Worm (Caenorhabditis elegans) whole organism, L4 larva: ENCODE results near the gene F13H8.1.
A peak's percentile ranks its signal among the peaks of the same experiment; 100 is the strongest.

Source experiments
- F26F4.8 ChIP-seq: fragments of 200-800 bp; sonication (Bioruptor generic); conservative IDR thresholded peaks from 2 replicates; pipeline ENCODE4 v1.3.6; 2022; ENCODE audit warnings: missing genetic modification characterization, missing compliant biosample characterization
- F44E2.7 ChIP-seq: fragments of 200-800 bp; sonication (Bioruptor generic); IDR thresholded peaks from 2 replicates; pipeline ENCODE4 v2.1.2; 2022; ENCODE audit warnings: missing genetic modification characterization, missing compliant biosample characterization
- T26A8.4 ChIP-seq: fragments of 200-800 bp; sonication (Bioruptor generic); IDR thresholded peaks from 2 replicates; pipeline ENCODE4 v1.3.6; 2022; ENCODE audit warnings: missing genetic modification characterization, missing compliant biosample characterization
- Y48G9A.11 ChIP-seq: fragments of 200-800 bp; sonication (Bioruptor generic); IDR thresholded peaks from 2 replicates; pipeline ENCODE4 v1.3.6; 2022; ENCODE audit warnings: missing genetic modification reagents, missing genetic modification characterization, missing compliant biosample characterization
- Y5F2A.4 ChIP-seq: fragments of 200-800 bp; sonication (Bioruptor generic); optimal IDR thresholded peaks from 2 replicates; lab custom pipeline; 2018; ENCODE audit warnings: mild to moderate bottlenecking, missing genetic modification characterization, missing compliant biosample characterization
- ZK337.2 ChIP-seq: fragments of 200-800 bp; sonication (Bioruptor generic); IDR thresholded peaks from 2 replicates; pipeline ENCODE4 v1.3.6; 2022; ENCODE audit warnings: missing genetic modification reagents, missing genetic modification characterization, missing compliant biosample characterization
- ZK546.5 ChIP-seq, 2 experiments: sonication (generic microtip); optimal IDR thresholded peaks; 2 replicates each; lab custom pipeline; 2017; ENCODE audit warnings: missing biosample characterization in 2 of 2, missing genetic modification characterization in 2 of 2
- aha-1 ChIP-seq: fragments of 150-350 bp; peaks from one replicate; lab custom pipeline; 2014; ENCODE audit warnings: missing biosample characterization, missing genetic modification characterization
- ama-1 ChIP-seq: fragments of 150-350 bp; optimal IDR thresholded peaks from 2 replicates; lab custom pipeline; 2014; ENCODE audit warnings: inconsistent platforms, mixed read lengths
- arid-1 ChIP-seq: fragments of 200-800 bp; sonication (Bioruptor generic); conservative IDR thresholded peaks from 2 replicates; pipeline ENCODE4 v1.3.6; 2022; ENCODE audit warnings: missing genetic modification reagents, missing genetic modification characterization, missing compliant biosample characterization
- attf-4 ChIP-seq: sonication (generic microtip); optimal IDR thresholded peaks from 3 replicates; lab custom pipeline; 2017; ENCODE audit warnings: missing biosample characterization, missing genetic modification characterization
- ceh-44 ChIP-seq: fragments of 200-800 bp; sonication (Bioruptor generic); IDR thresholded peaks from 2 replicates; pipeline ENCODE4 v1.3.6; 2022; ENCODE audit warnings: missing genetic modification reagents, missing genetic modification characterization, missing compliant biosample characterization
- ceh-62 ChIP-seq: sonication (generic microtip); optimal IDR thresholded peaks from 2 replicates; lab custom pipeline; 2017; ENCODE audit warnings: missing biosample characterization, missing genetic modification characterization
- ceh-82 ChIP-seq: sonication (generic microtip); optimal IDR thresholded peaks from 2 replicates; lab custom pipeline; 2017; ENCODE audit warnings: missing biosample characterization, missing genetic modification characterization
- ces-1 ChIP-seq: fragments of 150-350 bp; sonication (generic microtip); optimal IDR thresholded peaks from 4 replicates; lab custom pipeline; 2014; ENCODE audit warnings: missing biosample characterization, missing genetic modification reagents, missing genetic modification characterization
- cey-2 ChIP-seq: sonication (generic microtip); optimal IDR thresholded peaks from 3 replicates; lab custom pipeline; 2017; ENCODE audit warnings: missing genetic modification characterization, mild to moderate bottlenecking, missing compliant biosample characterization, antibody characterized with exemption, borderline replicate concordance; ENCODE audit not compliant: insufficient read depth
- ctbp-1 ChIP-seq: fragments of 200-800 bp; sonication (Bioruptor generic); IDR thresholded peaks from 2 replicates; pipeline ENCODE4 v1.3.6; 2022; ENCODE audit warnings: missing genetic modification reagents, missing genetic modification characterization, missing compliant biosample characterization
- daf-12 ChIP-seq: fragments of 150-350 bp; optimal IDR thresholded peaks from 2 replicates; lab custom pipeline; 2014; ENCODE audit warnings: missing biosample characterization, missing genetic modification reagents, missing genetic modification characterization
- egl-27 ChIP-seq: sonication (generic microtip); optimal IDR thresholded peaks from 3 replicates; lab custom pipeline; 2017; ENCODE audit warnings: missing biosample characterization, missing genetic modification reagents, missing genetic modification characterization
- egl-43 ChIP-seq: fragments of 200-800 bp; sonication (Bioruptor generic); IDR thresholded peaks from 2 replicates; pipeline ENCODE4 v1.3.6; 2022; ENCODE audit warnings: missing genetic modification reagents, missing genetic modification characterization, missing compliant biosample characterization
- gei-8 ChIP-seq: fragments of 200-800 bp; sonication (Bioruptor generic); optimal IDR thresholded peaks from 2 replicates; lab custom pipeline; 2018; ENCODE audit warnings: mild to moderate bottlenecking, missing genetic modification characterization, missing compliant biosample characterization
- hlh-11 ChIP-seq: fragments of 200-800 bp; sonication (Bioruptor generic); optimal IDR thresholded peaks from 2 replicates; lab custom pipeline; 2018; ENCODE audit warnings: mild to moderate bottlenecking, missing genetic modification characterization, missing compliant biosample characterization
- hlh-30 ChIP-seq: sonication (generic microtip); optimal IDR thresholded peaks from 2 replicates; lab custom pipeline; 2017; ENCODE audit warnings: antibody characterized with exemption, mild to moderate bottlenecking, missing genetic modification characterization, missing compliant biosample characterization; ENCODE audit not compliant: insufficient read depth
- hmg-1.1 ChIP-seq: fragments of 200-800 bp; sonication (Bioruptor generic); IDR thresholded peaks from 2 replicates; pipeline ENCODE4 v1.3.6; 2022; ENCODE audit warnings: missing genetic modification reagents, missing genetic modification characterization, missing compliant biosample characterization
- jun-1 ChIP-seq: fragments of 150-350 bp; optimal IDR thresholded peaks from 2 replicates; lab custom pipeline; 2014; ENCODE audit warnings: missing biosample characterization, missing genetic modification reagents, missing genetic modification characterization
- lim-7 ChIP-seq: fragments of 200-800 bp; sonication (Bioruptor generic); IDR thresholded peaks from 2 replicates; pipeline ENCODE4 v1.3.6; 2022; ENCODE audit warnings: missing genetic modification characterization, missing compliant biosample characterization
- lin-1 ChIP-seq: fragments of 200-800 bp; sonication (Bioruptor generic); IDR thresholded peaks from 2 replicates; pipeline ENCODE4 v1.3.6; 2022; ENCODE audit warnings: missing genetic modification reagents, missing genetic modification characterization, missing compliant biosample characterization
- lin-13 ChIP-seq: fragments of 150-350 bp; optimal IDR thresholded peaks from 2 replicates; lab custom pipeline; 2014; ENCODE audit warnings: missing biosample characterization, missing genetic modification reagents, missing genetic modification characterization
- lin-29 ChIP-seq: fragments of 200-800 bp; sonication (Bioruptor generic); IDR thresholded peaks from 2 replicates; pipeline ENCODE4 v1.3.6; 2022; ENCODE audit warnings: missing genetic modification reagents, missing genetic modification characterization, missing compliant biosample characterization
- lin-38 ChIP-seq: fragments of 200-800 bp; sonication (Bioruptor generic); IDR thresholded peaks from 2 replicates; pipeline ENCODE4 v1.3.6; 2022; ENCODE audit warnings: missing genetic modification reagents, missing genetic modification characterization, missing compliant biosample characterization
- lin-39 ChIP-seq: fragments of 150-350 bp; optimal IDR thresholded peaks from 2 replicates; lab custom pipeline; 2014; ENCODE audit warnings: missing biosample characterization, missing genetic modification reagents, missing genetic modification characterization
- lir-3 ChIP-seq: sonication (generic microtip); optimal IDR thresholded peaks from 2 replicates; lab custom pipeline; 2016; ENCODE audit warnings: mild to moderate bottlenecking, missing genetic modification characterization, missing compliant biosample characterization
- lsy-2 ChIP-seq, 2 experiments: fragments of 150-350 bp in 1 of 2; sonication (generic microtip) in 1 of 2; optimal IDR thresholded peaks; 2 replicates each; lab custom pipeline; 2014 to 2017; ENCODE audit warnings: missing biosample characterization in 2 of 2, missing genetic modification characterization in 2 of 2
- mdt-29 ChIP-seq: fragments of 200-800 bp; sonication (Bioruptor generic); IDR thresholded peaks from 2 replicates; pipeline ENCODE4 v1.3.6; 2022; ENCODE audit warnings: missing genetic modification reagents, missing genetic modification characterization, missing compliant biosample characterization
- mes-2 ChIP-seq: sonication (generic microtip); optimal IDR thresholded peaks from 2 replicates; lab custom pipeline; 2016; ENCODE audit warnings: missing genotype, mild to moderate bottlenecking, missing genetic modification characterization, missing compliant biosample characterization; ENCODE audit not compliant: poor library complexity, severe bottlenecking
- mxl-2 ChIP-seq: fragments of 200-800 bp; sonication (Bioruptor generic); conservative IDR thresholded peaks from 2 replicates; pipeline ENCODE4 v1.3.6; 2022; ENCODE audit warnings: missing genetic modification reagents, missing genetic modification characterization, missing compliant biosample characterization
- mxl-3 ChIP-seq: fragments of 200-800 bp; sonication (Bioruptor generic); optimal IDR thresholded peaks from 2 replicates; lab custom pipeline; 2018; ENCODE audit warnings: mild to moderate bottlenecking, missing genetic modification characterization, missing compliant biosample characterization
- nhr-237 ChIP-seq: sonication (generic microtip); optimal IDR thresholded peaks from 2 replicates; lab custom pipeline; 2017; ENCODE audit warnings: missing biosample characterization, missing genetic modification characterization
- nhr-77 ChIP-seq: fragments of 150-350 bp; optimal IDR thresholded peaks from 2 replicates; lab custom pipeline; 2014; ENCODE audit warnings: missing biosample characterization, missing genetic modification characterization
- pha-4 ChIP-seq, 2 experiments: fragments of 150-350 bp in 1 of 2; fragments of 200-800 bp in 1 of 2; sonication (Bioruptor generic) in 1 of 2; IDR thresholded peaks in 1 of 2; optimal IDR thresholded peaks in 1 of 2; 2 replicates each; pipeline versions ENCODE4 v1.3.6 to Lab custom; 2014 to 2022; ENCODE audit warnings: missing genetic modification characterization in 2 of 2, missing genetic modification reagents in 2 of 2, missing biosample characterization in 1 of 2, missing compliant biosample characterization in 1 of 2
- pqm-1 ChIP-seq: sonication (generic microtip); optimal IDR thresholded peaks from 2 replicates; lab custom pipeline; 2017; ENCODE audit warnings: missing biosample characterization, missing genetic modification characterization
- rbr-2 ChIP-seq: sonication (generic microtip); optimal IDR thresholded peaks from 2 replicates; lab custom pipeline; 2016; ENCODE audit warnings: missing genotype, missing genetic modification characterization, missing compliant biosample characterization
- sdz-12 ChIP-seq: fragments of 200-800 bp; sonication (Bioruptor generic); optimal IDR thresholded peaks from 2 replicates; lab custom pipeline; 2018; ENCODE audit warnings: mild to moderate bottlenecking, missing genetic modification characterization, missing compliant biosample characterization
- skn-1 ChIP-seq: fragments of 150-350 bp; optimal IDR thresholded peaks from 2 replicates; lab custom pipeline; 2014; ENCODE audit warnings: missing biosample characterization, missing genetic modification characterization
- snpc-1.2 ChIP-seq: fragments of 200-800 bp; sonication (Bioruptor generic); IDR thresholded peaks from 2 replicates; pipeline ENCODE4 v1.3.6; 2022; ENCODE audit warnings: missing genetic modification reagents, missing genetic modification characterization, missing compliant biosample characterization
- spr-3 ChIP-seq: fragments of 200-800 bp; sonication (Bioruptor generic); optimal IDR thresholded peaks from 2 replicates; lab custom pipeline; 2018; ENCODE audit warnings: mild to moderate bottlenecking, missing genetic modification characterization, missing compliant biosample characterization
- unc-62 ChIP-seq, 3 experiments: fragments of 150-350 bp in 1 of 3; sonication (generic microtip); optimal IDR thresholded peaks in 2 of 3; peaks in 1 of 3; 1 replicate in 1 of 3; 2 replicates in 2 of 3; lab custom pipeline; 2014 to 2017; ENCODE audit warnings: missing biosample characterization in 3 of 3, missing genetic modification characterization in 3 of 3, missing genetic modification reagents in 3 of 3, missing genotype in 1 of 3
- zag-1 ChIP-seq: fragments of 150-350 bp; optimal IDR thresholded peaks from 2 replicates; lab custom pipeline; 2014; ENCODE audit warnings: missing biosample characterization, missing genetic modification characterization
- zfp-2 ChIP-seq: sonication (generic microtip); optimal IDR thresholded peaks from 2 replicates; lab custom pipeline; 2016; ENCODE audit warnings: mild to moderate bottlenecking, missing genetic modification characterization, missing compliant biosample characterization
- ztf-7 ChIP-seq: fragments of 150-350 bp; optimal IDR thresholded peaks from 2 replicates; lab custom pipeline; 2014; ENCODE audit warnings: missing biosample characterization, missing genetic modification characterization

F13H8.1 gene

ce11 chrII:6250782-6251461, 32.3 kb upstream of the F13H8.1 start, which contains the start of gene phb-2 (continued):
- no peak for TF ChIP-seq snpc-1.2 (GFP tag; lab: Robert Waterston, UW)
- TF ChIP-seq skn-1 (tag; lab: Kevin White, UChicago) = no peak
- TF ChIP-seq T26A8.4 (GFP tag; lab: Robert Waterston, UW) = peak; percentile 70
- no peak; the same call in 1 of the 2 replicates for TF ChIP-seq arid-1 (GFP tag; lab: Robert Waterston, UW)
- no peak for TF ChIP-seq daf-12 (tag; lab: Kevin White, UChicago)
- no peak for TF ChIP-seq nhr-237 (tag; lab: Kevin White, UChicago)
- no peak for TF ChIP-seq F44E2.7
- TF ChIP-seq hlh-30 (tag; lab: Kevin White, UChicago) = peak; percentile 81
- TF ChIP-seq pqm-1 = no peak
- TF ChIP-seq lir-3 = no peak
- TF ChIP-seq egl-27 = no peak
- no peak for TF ChIP-seq attf-4 (tag; lab: Kevin White, UChicago)
- no peak for TF ChIP-seq ceh-62 (tag; lab: Kevin White, UChicago)
- TF ChIP-seq ces-1 (GFP tag; lab: Kevin White, UChicago) = no peak
- peak; percentile 48; the same call in 1 of the 2 replicates for TF ChIP-seq pha-4 (GFP tag; IDR thresholded peaks at IDR 0.05; lab: Robert Waterston, UW)
- peak; percentile 80 for TF ChIP-seq pha-4 (tag; optimal IDR thresholded peaks at IDR 0.05; lab: Kevin White, UChicago)
- peak; percentile 60 for TF ChIP-seq ama-1 (lab: Kevin White, UChicago)
- TF ChIP-seq sdz-12 (GFP tag; lab: Kevin White, UChicago) = no peak
- no peak for TF ChIP-seq cey-2 (tag; lab: Kevin White, UChicago)
- no peak for TF ChIP-seq spr-3 (GFP tag; lab: Kevin White, UChicago)
- no peak for TF ChIP-seq zfp-2 (tag; lab: Kevin White, UChicago)
- TF ChIP-seq lin-1 (GFP tag; lab: Robert Waterston, UW) = no peak
- peak; percentile 73 for TF ChIP-seq lin-38 (GFP tag; lab: Robert Waterston, UW)
- TF ChIP-seq rbr-2 = peak; percentile 68
- TF ChIP-seq egl-43 (GFP tag; lab: Robert Waterston, UW) = no peak
- no peak for TF ChIP-seq gei-8
- TF ChIP-seq Y5F2A.4 (GFP tag; lab: Kevin White, UChicago) = no peak
- TF ChIP-seq lin-39 (tag; lab: Kevin White, UChicago) = no peak
- TF ChIP-seq mdt-29 (GFP tag; lab: Robert Waterston, UW) = no peak
- peak; percentile 27 to 89 for TF ChIP-seq lsy-2 (tag; optimal IDR thresholded peaks at IDR 0.05; lab: Kevin White, UChicago)
- TF ChIP-seq lin-29 (GFP tag; lab: Robert Waterston, UW) = no peak
- TF ChIP-seq ZK337.2 (GFP tag; lab: Robert Waterston, UW) = no peak
- no peak for TF ChIP-seq ctbp-1
- TF ChIP-seq hlh-11 = peak; percentile 53
- no peak for TF ChIP-seq mxl-3 (GFP tag; lab: Kevin White, UChicago)
- no peak for TF ChIP-seq ztf-7
- TF ChIP-seq mxl-2 (GFP tag; lab: Robert Waterston, UW) = no peak
- TF ChIP-seq ZK546.5 (tag; optimal IDR thresholded peaks at IDR 0.05; lab: Kevin White, UChicago) = no peak
- TF ChIP-seq F26F4.8 (GFP tag; lab: Robert Waterston, UW) = no peak
- peak; percentile 87 for TF ChIP-seq mes-2 (tag; lab: Kevin White, UChicago)
- no peak for TF ChIP-seq ceh-82 (tag; lab: Kevin White, UChicago)
- TF ChIP-seq aha-1 (tag; lab: Kevin White, UChicago) = peak; percentile 95
- TF ChIP-seq ceh-44 (GFP tag; lab: Robert Waterston, UW) = no peak
- TF ChIP-seq lin-13 = peak; percentile 63
- TF ChIP-seq jun-1 (tag; lab: Kevin White, UChicago) = no peak
- TF ChIP-seq lim-7 (GFP tag; lab: Robert Waterston, UW) = no peak
- TF ChIP-seq Y48G9A.11 = no peak
- TF ChIP-seq nhr-77 (tag; lab: Kevin White, UChicago) = peak; percentile 52
- peak; percentile 77 for TF ChIP-seq hmg-1.1
- no peak for TF ChIP-seq zag-1 (tag; lab: Kevin White, UChicago)
- TF ChIP-seq unc-62 (GFP tag; optimal IDR thresholded peaks at IDR 0.05 in 1 of 2; lab: Kevin White, UChicago) = no peak
- TF ChIP-seq unc-62 (tag; optimal IDR thresholded peaks at IDR 0.05; lab: Kevin White, UChicago) = no peak
